Fruit fly (Drosophila melanogaster) whole organism, adult: ENCODE results near the gene tap.

Experiments used
- CG11617 ChIP-seq: fragments of 200-800 bp; sonication (Bioruptor generic); optimal IDR thresholded peaks from 2 replicates; lab custom pipeline; 2017; ENCODE audit warnings: mild to moderate bottlenecking, missing biosample characterization, missing genetic modification reagents, missing genetic modification characterization
- CG12768 ChIP-seq: fragments of 200-800 bp; sonication (Bioruptor generic); optimal IDR thresholded peaks from 2 replicates; lab custom pipeline; 2017; ENCODE audit warnings: missing biosample characterization, missing genetic modification characterization, mild to moderate bottlenecking, moderate library complexity, missing genetic modification reagents
- CG14711 ChIP-seq: fragments of 200-800 bp; sonication (Bioruptor generic); optimal IDR thresholded peaks from 2 replicates; lab custom pipeline; 2018; ENCODE audit warnings: missing biosample characterization, mild to moderate bottlenecking, missing genetic modification characterization, moderate library complexity
- CG1620 ChIP-seq: fragments of 200-800 bp; sonication (Bioruptor generic); optimal IDR thresholded peaks from 2 replicates; lab custom pipeline; 2016; ENCODE audit warnings: missing biosample characterization, missing genetic modification characterization
- CG33017 ChIP-seq: fragments of 200-800 bp; sonication (Bioruptor generic); optimal IDR thresholded peaks from 2 replicates; lab custom pipeline; 2018; ENCODE audit warnings: missing biosample characterization, mild to moderate bottlenecking, missing genetic modification characterization, moderate library complexity
- CG5204 ChIP-seq: fragments of 200-800 bp; sonication (Bioruptor generic); optimal IDR thresholded peaks from 2 replicates; lab custom pipeline; 2016; ENCODE audit warnings: missing biosample characterization, missing genetic modification characterization
- CG7045 ChIP-seq: fragments of 200-800 bp; sonication (Bioruptor generic); optimal IDR thresholded peaks from 2 replicates; lab custom pipeline; 2017; ENCODE audit warnings: missing biosample characterization, mild to moderate bottlenecking, missing genetic modification characterization
- CG7101 ChIP-seq: fragments of 200-800 bp; sonication (Bioruptor generic); optimal IDR thresholded peaks from 2 replicates; lab custom pipeline; 2018; ENCODE audit warnings: missing biosample characterization, mild to moderate bottlenecking, missing genetic modification characterization, moderate library complexity
- Clk ChIP-seq: fragments of 200-800 bp; sonication (Bioruptor generic); optimal IDR thresholded peaks from 2 replicates; lab custom pipeline; 2017; ENCODE audit warnings: missing biosample characterization, missing genetic modification characterization
- Crg-1 ChIP-seq: fragments of 200-800 bp; sonication (Bioruptor generic); optimal IDR thresholded peaks from 2 replicates; lab custom pipeline; 2016; ENCODE audit warnings: missing biosample characterization, missing genetic modification characterization
- Hr96 ChIP-seq: fragments of 200-800 bp; sonication (Bioruptor generic); optimal IDR thresholded peaks from 2 replicates; lab custom pipeline; 2016; ENCODE audit warnings: missing biosample characterization, missing genetic modification characterization
- Mnt ChIP-seq: fragments of 200-800 bp; sonication (Bioruptor generic); optimal IDR thresholded peaks from 2 replicates; lab custom pipeline; 2016; ENCODE audit warnings: missing biosample characterization, mild to moderate bottlenecking, missing genetic modification characterization
- bab1 ChIP-seq: fragments of 200-800 bp; sonication (Bioruptor generic); optimal IDR thresholded peaks from 3 replicates; lab custom pipeline; 2019; ENCODE audit warnings: missing biosample characterization, mild to moderate bottlenecking, missing genetic modification characterization, moderate library complexity
- cic ChIP-seq: fragments of 200-800 bp; sonication (Bioruptor generic); optimal IDR thresholded peaks from 2 replicates; lab custom pipeline; 2017; ENCODE audit warnings: missing biosample characterization, mild to moderate bottlenecking, missing genetic modification characterization, moderate library complexity
- cnc ChIP-seq, 2 experiments: fragments of >200 bp; optimal IDR thresholded peaks; 2 replicates each; lab custom pipeline; 2017
- kay ChIP-seq: fragments of 200-800 bp; sonication (Bioruptor generic); peaks from one replicate; lab custom pipeline; 2016; ENCODE audit warnings: missing biosample characterization, missing genetic modification characterization, borderline replicate concordance
- ovo ChIP-seq: fragments of 200-800 bp; sonication (Bioruptor generic); optimal IDR thresholded peaks from 2 replicates; lab custom pipeline; 2016; ENCODE audit warnings: missing biosample characterization, missing genetic modification characterization
- pad ChIP-seq: fragments of 200-800 bp; sonication (Bioruptor generic); optimal IDR thresholded peaks from 3 replicates; lab custom pipeline; 2017; ENCODE audit warnings: missing biosample characterization, missing genetic modification characterization, mild to moderate bottlenecking, moderate library complexity, missing genetic modification reagents
- tj ChIP-seq: fragments of 200-800 bp; sonication (Bioruptor generic); optimal IDR thresholded peaks from 3 replicates; lab custom pipeline; 2017; ENCODE audit warnings: missing biosample characterization, mild to moderate bottlenecking, missing genetic modification characterization, moderate library complexity
- toe ChIP-seq: fragments of 200-800 bp; sonication (Bioruptor generic); optimal IDR thresholded peaks from 2 replicates; lab custom pipeline; 2016; ENCODE audit warnings: missing biosample characterization, missing genetic modification characterization

tap gene

dm6 chr3L:17403268-17403667 is 43.8 kb downstream of the tap start:
- no peak for TF ChIP-seq CG7045 (GFP tag; lab: Kevin White, UChicago)
- no peak for TF ChIP-seq toe
- no peak for TF ChIP-seq CG33017 (tag; lab: Kevin White, UChicago)
- no peak for TF ChIP-seq cic (GFP tag; lab: Kevin White, UChicago)
- no peak for TF ChIP-seq CG12768
- TF ChIP-seq cnc (optimal IDR thresholded peaks at IDR 0.05; lab: Kevin White, UChicago) = no peak

dm6 chr3L:17404646-17405045 is 45.2 kb downstream of the tap start:
- TF ChIP-seq CG11617 (GFP tag; lab: Kevin White, UChicago) (no peak), tj (GFP tag; lab: Kevin White, UChicago) (no peak), pad (GFP tag; lab: Kevin White, UChicago) (no peak), Mnt (GFP tag; lab: Kevin White, UChicago) (no peak), CG5204 (GFP tag; lab: Kevin White, UChicago) (no peak), toe (no peak), kay (GFP tag; lab: Kevin White, UChicago) (no peak), CG7045 (GFP tag; lab: Kevin White, UChicago) (no peak), CG1620 (GFP tag; lab: Kevin White, UChicago) (no peak), cic (GFP tag; lab: Kevin White, UChicago) (no peak), CG12768 (no peak), CG14711 (tag; lab: Kevin White, UChicago) (no peak), CG33017 (tag; lab: Kevin White, UChicago) (no peak), Crg-1 (GFP tag; lab: Kevin White, UChicago) (no peak), Clk (GFP tag; lab: Kevin White, UChicago) (no peak), cnc (optimal IDR thresholded peaks at IDR 0.05; lab: Kevin White, UChicago) (no peak), CG7101 (no peak), bab1 (GFP tag; lab: Kevin White, UChicago) (no peak), ovo (GFP tag; lab: Kevin White, UChicago) (no peak), Hr96 (GFP tag; lab: Kevin White, UChicago) (no peak)

DNA sequence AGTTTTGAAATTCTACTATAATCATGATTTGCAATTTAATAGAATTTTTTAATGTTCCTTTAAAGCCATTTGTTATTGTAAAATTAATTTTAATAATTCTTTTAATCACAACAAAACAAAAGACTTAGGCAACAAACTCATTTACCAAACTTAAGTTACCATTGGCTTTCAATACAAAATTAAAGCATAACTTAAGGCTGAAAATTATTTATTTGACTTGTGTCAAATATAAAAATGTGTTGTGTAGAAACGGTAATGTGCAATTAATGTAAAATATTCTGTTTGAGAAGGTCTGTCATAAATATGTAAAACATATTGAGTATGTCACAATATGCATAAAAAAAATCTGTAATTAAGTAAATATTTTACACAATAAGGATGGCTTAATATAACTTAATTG is 47.6 kb downstream of the tap start:
- TF ChIP-seq Hr96 (GFP tag; lab: Kevin White, UChicago) = no peak
- no peak for TF ChIP-seq CG7045 (GFP tag; lab: Kevin White, UChicago)
- TF ChIP-seq CG11617 (GFP tag; lab: Kevin White, UChicago) = no peak
- TF ChIP-seq Crg-1 (GFP tag; lab: Kevin White, UChicago) = no peak
- no peak for TF ChIP-seq Clk (GFP tag; lab: Kevin White, UChicago)
- TF ChIP-seq CG1620 (GFP tag; lab: Kevin White, UChicago) = no peak
- TF ChIP-seq tj (GFP tag; lab: Kevin White, UChicago) = no peak
- TF ChIP-seq CG5204 (GFP tag; lab: Kevin White, UChicago) = no peak
- TF ChIP-seq bab1 (GFP tag; lab: Kevin White, UChicago) = no peak
- no peak for TF ChIP-seq Mnt (GFP tag; lab: Kevin White, UChicago)
- no peak for TF ChIP-seq CG14711 (tag; lab: Kevin White, UChicago)
- TF ChIP-seq CG7101 = no peak

dm6 chr3L:17407480-17408093 is 48.1 kb downstream of the tap start:
- TF ChIP-seq CG7045 (GFP tag; lab: Kevin White, UChicago) = no peak
- no peak for TF ChIP-seq Crg-1 (GFP tag; lab: Kevin White, UChicago)
- TF ChIP-seq kay (GFP tag; lab: Kevin White, UChicago) = no peak
- TF ChIP-seq CG14711 (tag; lab: Kevin White, UChicago) = no peak
- no peak for TF ChIP-seq bab1 (GFP tag; lab: Kevin White, UChicago)
- TF ChIP-seq CG5204 (GFP tag; lab: Kevin White, UChicago) = no peak
- TF ChIP-seq Hr96 (GFP tag; lab: Kevin White, UChicago) = no peak
- no peak for TF ChIP-seq CG12768
- no peak for TF ChIP-seq toe

DNA sequence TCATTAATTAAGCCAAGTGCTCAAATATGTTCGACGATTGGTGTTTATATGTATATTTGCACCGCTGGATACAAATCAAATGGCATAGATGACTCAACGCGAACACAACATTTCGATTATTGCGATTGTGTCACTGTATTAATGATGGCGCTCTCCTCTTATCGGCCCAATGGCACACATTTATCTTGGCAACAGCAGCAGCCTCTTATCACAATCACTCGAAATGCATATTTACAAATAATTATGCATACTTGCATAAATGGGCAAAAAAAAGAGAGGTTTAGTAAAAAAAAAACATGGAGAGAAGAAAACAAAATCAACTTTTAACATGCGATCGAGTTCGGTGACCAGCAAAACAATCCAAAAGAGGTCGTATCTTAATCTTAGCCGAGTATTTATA is 51.8 kb downstream of the tap start:
- no peak for TF ChIP-seq Clk (GFP tag; lab: Kevin White, UChicago)
- TF ChIP-seq tj (GFP tag; lab: Kevin White, UChicago) = peak; percentile 54
- TF ChIP-seq bab1 (GFP tag; lab: Kevin White, UChicago) = no peak
